Worm (Caenorhabditis elegans): ENCODE measurements around the gene Y69E1A.1.
A peak's percentile ranks its signal among the peaks of the same experiment; 100 is the strongest.

Y69E1A.1 gene

DNA sequence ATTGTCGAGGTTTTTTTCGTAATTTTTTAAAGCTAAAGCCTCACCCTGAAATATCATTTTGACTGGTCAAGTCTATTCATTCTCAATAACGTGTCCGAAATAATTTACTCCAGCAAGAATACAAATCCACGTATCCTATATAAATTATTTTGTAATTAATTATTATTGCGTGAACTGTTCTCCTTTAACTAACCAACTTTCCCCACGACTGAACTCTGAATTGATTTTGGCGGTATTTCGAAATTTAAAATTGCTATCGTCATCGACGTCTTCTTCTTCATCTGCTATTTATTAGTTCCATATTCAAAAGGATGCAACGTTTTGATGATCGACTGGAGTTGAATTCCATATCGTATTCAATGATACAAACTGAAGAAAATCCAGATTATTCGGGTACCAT lies 17.7 kb upstream of the Y69E1A.1 start, which contains the start of the genes aqp-3 and Y69E1A.8:
Gene aqp-3, minus strand, starts transcription at position 101 of the 400 bp plus-strand sequence.
Gene Y69E1A.8, plus strand, starts transcription at position 246 of the 400 bp plus-strand sequence.
- TF ChIP-seq nhr-77 (tag; optimal IDR thresholded peaks at IDR 0.05): no peak
- TF ChIP-seq ctbp-1 (GFP tag; IDR thresholded peaks at IDR 0.05): no peak
- no peak for TF ChIP-seq skn-1 (tag; optimal IDR thresholded peaks at IDR 0.05)
- TF ChIP-seq F49E8.2 (tag; optimal IDR thresholded peaks at IDR 0.05; ENCODE audit: borderline replicate concordance): no peak
- TF ChIP-seq nhr-10 (tag; optimal IDR thresholded peaks at IDR 0.05): no peak
- no peak for TF ChIP-seq unc-130 (GFP tag; optimal IDR thresholded peaks at IDR 0.05)
- no peak for TF ChIP-seq egl-43 (GFP tag; IDR thresholded peaks at IDR 0.05)
- no peak for TF ChIP-seq rbr-2 (tag; optimal IDR thresholded peaks at IDR 0.05)
- no peak for TF ChIP-seq zip-11 (GFP tag; IDR thresholded peaks at IDR 0.05)
- TF ChIP-seq madf-5 (GFP tag; IDR thresholded peaks at IDR 0.05): no peak
- TF ChIP-seq nhr-42 (GFP tag; IDR thresholded peaks at IDR 0.05): no peak
- TF ChIP-seq saeg-2 (GFP tag; IDR thresholded peaks at IDR 0.05): no peak
- no peak for TF ChIP-seq aly-2 (tag; optimal IDR thresholded peaks at IDR 0.05)
- no peak for TF ChIP-seq fkh-10 (GFP tag; optimal IDR thresholded peaks at IDR 0.05)
- no peak for TF ChIP-seq jun-1 (tag; optimal IDR thresholded peaks at IDR 0.05)

DNA sequence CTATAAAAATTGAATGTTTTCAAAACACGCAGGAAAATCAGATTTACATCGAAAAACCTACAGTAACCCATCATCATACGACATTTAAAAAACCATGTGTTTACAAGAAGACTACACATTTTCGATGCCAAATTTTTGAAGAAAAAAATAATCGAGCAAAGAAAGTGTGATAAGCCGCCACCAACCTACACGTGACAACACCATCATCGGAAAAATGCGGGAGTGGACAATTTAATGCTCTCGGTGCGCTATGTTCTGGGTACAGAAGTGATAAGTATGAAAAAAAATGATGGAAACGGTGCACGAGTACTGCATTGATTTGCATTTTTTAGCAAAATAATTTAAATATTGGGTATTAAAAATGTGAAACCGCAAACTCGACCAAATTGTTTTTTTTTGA lies 16.0 kb upstream of the Y69E1A.1 start:
- TF ChIP-seq egl-27 (tag; optimal IDR thresholded peaks at IDR 0.05) (no peak), nhr-28 (tag; optimal IDR thresholded peaks at IDR 0.05) (peak; percentile 56), daf-19 (GFP tag; conservative IDR thresholded peaks at IDR 0.05) (no peak), zfp-3 (GFP tag; conservative IDR thresholded peaks at IDR 0.05) (no peak), lir-3 (tag; optimal IDR thresholded peaks at IDR 0.05) (no peak), arid-1 (GFP tag; conservative IDR thresholded peaks at IDR 0.05) (no peak), Y75B8A.6 (GFP tag; IDR thresholded peaks at IDR 0.05) (no peak), pha-4 (GFP tag; IDR thresholded peaks at IDR 0.05) (no peak), pha-4 (tag; optimal IDR thresholded peaks at IDR 0.05) (no peak), ctbp-1 (GFP tag; IDR thresholded peaks at IDR 0.05) (no peak), ZK546.5 (tag; optimal IDR thresholded peaks at IDR 0.05) (no peak), gei-8 (GFP tag; optimal IDR thresholded peaks at IDR 0.05) (no peak), mxl-3 (GFP tag; optimal IDR thresholded peaks at IDR 0.05) (peak; percentile 12), dpl-1 (GFP tag; optimal IDR thresholded peaks at IDR 0.05) (no peak), spr-3 (GFP tag; optimal IDR thresholded peaks at IDR 0.05) (no peak), daf-12 (tag; optimal IDR thresholded peaks at IDR 0.05) (no peak), nhr-48 (tag; optimal IDR thresholded peaks at IDR 0.05) (peak; percentile 50), attf-4 (tag; optimal IDR thresholded peaks at IDR 0.05) (no peak), fkh-10 (GFP tag; optimal IDR thresholded peaks at IDR 0.05) (no peak), aha-1 (tag) (no peak), snpc-4 (tag; optimal IDR thresholded peaks at IDR 0.05) (no peak), ceh-82 (tag; optimal IDR thresholded peaks at IDR 0.05) (no peak), lim-7 (GFP tag; IDR thresholded peaks at IDR 0.05) (no peak), vab-7 (GFP tag; IDR thresholded peaks at IDR 0.05) (no peak), hmg-1.1 (GFP tag; IDR thresholded peaks at IDR 0.05) (no peak), dmd-8 (GFP tag; IDR thresholded peaks at IDR 0.05) (no peak), ceh-32 (tag; optimal IDR thresholded peaks at IDR 0.05; ENCODE audit: poor library complexity) (no peak), nhr-42 (GFP tag; IDR thresholded peaks at IDR 0.05) (no peak), mep-1 (tag; optimal IDR thresholded peaks at IDR 0.05) (no peak), cey-2 (tag; optimal IDR thresholded peaks at IDR 0.05; ENCODE audit: borderline replicate concordance, insufficient read depth) (no peak), zag-1 (tag; optimal IDR thresholded peaks at IDR 0.05) (no peak), T26A8.4 (GFP tag; IDR thresholded peaks at IDR 0.05) (no peak), php-3 (GFP tag; IDR thresholded peaks at IDR 0.05) (no peak), nhr-11 (tag; optimal IDR thresholded peaks at IDR 0.05) (no peak), sdz-12 (GFP tag; optimal IDR thresholded peaks at IDR 0.05) (no peak), dve-1 (tag; optimal IDR thresholded peaks at IDR 0.05; ENCODE audit: insufficient read depth) (peak; percentile 52), lin-38 (GFP tag; IDR thresholded peaks at IDR 0.05) (no peak), lin-29 (GFP tag; IDR thresholded peaks at IDR 0.05) (no peak), pqm-1 (tag; optimal IDR thresholded peaks at IDR 0.05) (no peak), mdl-1 (tag; optimal IDR thresholded peaks at IDR 0.05) (peak in 1 of 2 experiments; percentile 1)
